Fruit fly (Drosophila melanogaster) whole organism, embryonic: ENCODE data around the gene RhoBTB.

Experiments
- Abd-B ChIP-seq: fragments of 200-800 bp; sonication (Bioruptor generic); optimal IDR thresholded peaks from 2 replicates; lab custom pipeline; 2018; ENCODE audit warnings: missing biosample characterization, mild to moderate bottlenecking, missing genetic modification characterization, moderate library complexity
- Bgb ChIP-seq: fragments of 200-800 bp; sonication (Bioruptor generic); IDR thresholded peaks from 2 replicates; pipeline ENCODE4 v1.3.6; 2022; ENCODE audit warnings: missing biosample characterization, missing genetic modification characterization; ENCODE audit not compliant: partially characterized antibody
- CG11398 ChIP-seq: fragments of 200-800 bp; sonication (Bioruptor generic); optimal IDR thresholded peaks from 2 replicates; lab custom pipeline; 2016; ENCODE audit warnings: missing biosample characterization, missing genetic modification characterization
- CG12744 ChIP-seq: fragments of 200-800 bp; sonication (Bioruptor generic); optimal IDR thresholded peaks from 2 replicates; lab custom pipeline; 2016; ENCODE audit warnings: missing biosample characterization, missing genetic modification characterization
- CG12769 ChIP-seq: fragments of 200-800 bp; sonication (Bioruptor generic); optimal IDR thresholded peaks from 2 replicates; lab custom pipeline; 2019; ENCODE audit warnings: missing biosample characterization, mild to moderate bottlenecking, missing genetic modification characterization, moderate library complexity
- CG13287 ChIP-seq: fragments of 200-800 bp; sonication (Bioruptor generic); IDR thresholded peaks from 2 replicates; pipeline ENCODE4 v1.3.6; 2022; ENCODE audit warnings: missing biosample characterization, missing genetic modification characterization; ENCODE audit not compliant: partially characterized antibody
- CG17385 ChIP-seq: fragments of 200-800 bp; sonication (Bioruptor generic); optimal IDR thresholded peaks from 3 replicates; lab custom pipeline; 2018; ENCODE audit warnings: missing biosample characterization, mild to moderate bottlenecking, missing genetic modification characterization
- CG17912 ChIP-seq: fragments of 200-800 bp; sonication (Bioruptor generic); optimal IDR thresholded peaks from 2 replicates; lab custom pipeline; 2018; ENCODE audit warnings: missing biosample characterization, mild to moderate bottlenecking, missing genetic modification characterization
- CG2120 ChIP-seq: fragments of 200-800 bp; sonication (Bioruptor generic); optimal IDR thresholded peaks from 3 replicates; lab custom pipeline; 2016; ENCODE audit warnings: missing biosample characterization, missing genetic modification characterization
- CG2889 ChIP-seq: fragments of 200-800 bp; sonication (Bioruptor generic); IDR thresholded peaks from 3 replicates; pipeline ENCODE4 v1.3.6; 2022; ENCODE audit warnings: missing biosample characterization, missing genetic modification characterization
- CG30020 ChIP-seq: fragments of 200-800 bp; optimal IDR thresholded peaks from 2 replicates; lab custom pipeline; 2019; ENCODE audit warnings: missing biosample characterization, mild to moderate bottlenecking, missing genetic modification characterization, moderate library complexity
- CG31388 ChIP-seq: fragments of 200-800 bp; sonication (Bioruptor generic); optimal IDR thresholded peaks from 2 replicates; lab custom pipeline; 2016; ENCODE audit warnings: missing biosample characterization, missing genetic modification characterization
- CG3726 ChIP-seq: fragments of 200-800 bp; sonication (Bioruptor generic); IDR thresholded peaks from 3 replicates; pipeline ENCODE4, ENCODE4 v1.3.6; 2022; ENCODE audit warnings: missing biosample characterization, missing genetic modification characterization
- CG6175 ChIP-seq: fragments of 200-800 bp; sonication (Bioruptor generic); IDR thresholded peaks from 3 replicates; pipeline ENCODE4 v1.3.6; 2022; ENCODE audit warnings: missing biosample characterization, missing genetic modification characterization
- CG6689 ChIP-seq: fragments of 200-800 bp; sonication (Bioruptor generic); IDR thresholded peaks from 2 replicates; pipeline ENCODE4 v1.3.6; 2022; ENCODE audit warnings: missing biosample characterization, missing genetic modification characterization
- CG7745 ChIP-seq: fragments of 200-800 bp; sonication (Bioruptor generic); optimal IDR thresholded peaks from 2 replicates; lab custom pipeline; 2018; ENCODE audit warnings: missing biosample characterization, mild to moderate bottlenecking, missing genetic modification characterization, moderate library complexity
- CG7786 ChIP-seq: fragments of 200-800 bp; sonication (Bioruptor generic); optimal IDR thresholded peaks from 2 replicates; lab custom pipeline; 2016; ENCODE audit warnings: missing biosample characterization, missing genetic modification characterization
- CG8478 ChIP-seq: fragments of >200 bp; optimal IDR thresholded peaks from 2 replicates; lab custom pipeline; 2018
- CHES-1-like ChIP-seq: fragments of 200-800 bp; sonication (Bioruptor generic); optimal IDR thresholded peaks from 2 replicates; lab custom pipeline; 2016; ENCODE audit warnings: missing biosample characterization, missing genetic modification characterization
- E2f2 ChIP-seq: fragments of 200-800 bp; sonication (Bioruptor generic); IDR thresholded peaks from 2 replicates; pipeline ENCODE4 v1.3.6; 2022; ENCODE audit warnings: missing biosample characterization, missing genetic modification characterization
- H2.0 ChIP-seq: fragments of 200-800 bp; sonication (Bioruptor generic); IDR thresholded peaks from 2 replicates; pipeline ENCODE4 v1.3.6; 2022; ENCODE audit warnings: missing biosample characterization, missing genetic modification characterization
- HLH54F ChIP-seq: fragments of 200-800 bp; sonication (Bioruptor generic); optimal IDR thresholded peaks from 3 replicates; lab custom pipeline; 2016; ENCODE audit warnings: missing biosample characterization, missing genetic modification characterization
- Hand ChIP-seq: fragments of 200-800 bp; sonication (Bioruptor generic); optimal IDR thresholded peaks from 2 replicates; lab custom pipeline; 2017; ENCODE audit warnings: mild to moderate bottlenecking, missing biosample characterization, missing genetic modification reagents, missing genetic modification characterization
- Mad ChIP-seq: fragments of 200-800 bp; sonication (Bioruptor generic); optimal IDR thresholded peaks from 2 replicates; lab custom pipeline; 2016; ENCODE audit warnings: missing biosample characterization, missing genetic modification characterization
- Max ChIP-seq: fragments of 200-800 bp; sonication (Bioruptor generic); optimal IDR thresholded peaks from 2 replicates; lab custom pipeline; 2016; ENCODE audit warnings: missing biosample characterization, mild to moderate bottlenecking, missing genetic modification characterization
- Nf-YA ChIP-seq: fragments of 200-800 bp; sonication (Bioruptor generic); IDR thresholded peaks from 2 replicates; pipeline ENCODE4 v1.3.6; 2022; ENCODE audit warnings: missing biosample characterization, missing genetic modification characterization
- Opbp ChIP-seq: fragments of 200-800 bp; sonication (Bioruptor generic); IDR thresholded peaks from 3 replicates; pipeline ENCODE4 v1.3.6; 2022; ENCODE audit warnings: missing biosample characterization, missing genetic modification characterization; ENCODE audit not compliant: partially characterized antibody
- Optix ChIP-seq: fragments of 200-800 bp; sonication (Bioruptor generic); IDR thresholded peaks from 3 replicates; pipeline ENCODE4 v1.3.6; 2022; ENCODE audit warnings: missing biosample characterization, missing genetic modification characterization
- Six4 ChIP-seq: fragments of 200-800 bp; sonication (Bioruptor generic); optimal IDR thresholded peaks from 2 replicates; lab custom pipeline; 2016; ENCODE audit warnings: missing biosample characterization, missing genetic modification characterization
- Sry-β ChIP-seq: fragments of 200-800 bp; sonication (Bioruptor generic); optimal IDR thresholded peaks from 2 replicates; lab custom pipeline; 2018; ENCODE audit warnings: missing biosample characterization, mild to moderate bottlenecking, missing genetic modification characterization, moderate library complexity
- Trl ChIP-seq, 3 experiments: fragments of >200 bp in 2 of 3; fragments of 200-800 bp in 1 of 3; sonication (Bioruptor generic) in 1 of 3; optimal IDR thresholded peaks; 2 replicates in 1 of 3; 3 replicates in 2 of 3; lab custom pipeline; 2016 to 2017; ENCODE audit warnings: missing biosample characterization in 1 of 3, missing genetic modification characterization in 1 of 3
- YL-1 ChIP-seq: fragments of 200-800 bp; sonication (Bioruptor generic); optimal IDR thresholded peaks from 3 replicates; lab custom pipeline; 2017; ENCODE audit warnings: missing biosample characterization, mild to moderate bottlenecking, missing genetic modification characterization
- crp ChIP-seq, 2 experiments: fragments of 200-800 bp; sonication (Bioruptor generic); optimal IDR thresholded peaks; 2 replicates in 1 of 2; 3 replicates in 1 of 2; lab custom pipeline; 2017; ENCODE audit warnings: missing biosample characterization in 2 of 2, missing genetic modification characterization in 2 of 2, mild to moderate bottlenecking in 1 of 2, moderate library complexity in 1 of 2
- fd3F ChIP-seq: fragments of 200-800 bp; sonication (Bioruptor generic); optimal IDR thresholded peaks from 2 replicates; lab custom pipeline; 2018; ENCODE audit warnings: missing biosample characterization, mild to moderate bottlenecking, missing genetic modification characterization, moderate library complexity
- fru ChIP-seq: fragments of >200 bp; optimal IDR thresholded peaks from 2 replicates; lab custom pipeline; 2017
- gcm2 ChIP-seq: fragments of 200-800 bp; sonication (Bioruptor generic); optimal IDR thresholded peaks from 2 replicates; lab custom pipeline; 2016; ENCODE audit warnings: missing biosample characterization, missing genetic modification characterization
- grau ChIP-seq: fragments of 200-800 bp; optimal IDR thresholded peaks from 3 replicates; lab custom pipeline; 2019; ENCODE audit warnings: missing biosample characterization, mild to moderate bottlenecking, missing genetic modification characterization, moderate library complexity
- hb ChIP-seq: fragments of 200-800 bp; sonication (Bioruptor generic); IDR thresholded peaks from 3 replicates; pipeline ENCODE4 v1.3.6; 2022; ENCODE audit warnings: missing biosample characterization, missing genetic modification characterization; ENCODE audit not compliant: partially characterized antibody
- klu ChIP-seq: fragments of 200-800 bp; sonication (Bioruptor generic); IDR thresholded peaks from 2 replicates; pipeline ENCODE4 v1.3.6; 2022; ENCODE audit warnings: missing biosample characterization, missing genetic modification characterization
- lmd ChIP-seq: fragments of 200-800 bp; sonication (Bioruptor generic); IDR thresholded peaks from 2 replicates; pipeline ENCODE4 v1.3.6; 2022; ENCODE audit warnings: missing biosample characterization, missing genetic modification characterization
- lola ChIP-seq, 3 experiments: fragments of >200 bp in 2 of 3; fragments of 200-800 bp in 1 of 3; sonication (Bioruptor generic) in 1 of 3; optimal IDR thresholded peaks; 2 replicates each; lab custom pipeline; 2017 to 2019; ENCODE audit warnings: missing biosample characterization in 3 of 3, missing genetic modification characterization in 3 of 3, mild to moderate bottlenecking in 1 of 3, moderate library complexity in 1 of 3
- pan ChIP-seq, 4 experiments: fragments of >200 bp in 3 of 4; fragments of 200-800 bp in 1 of 4; sonication (Bioruptor generic) in 1 of 4; optimal IDR thresholded peaks in 3 of 4; IDR thresholded peaks in 1 of 4; 2 replicates each; pipeline versions ENCODE4 v1.3.6 to Lab custom; 2017 to 2022; ENCODE audit warnings: missing biosample characterization in 2 of 4, missing genetic modification characterization in 2 of 4, mixed read lengths in 1 of 4
- prd ChIP-seq, 3 experiments: fragments of >200 bp in 2 of 3; fragments of 200-800 bp in 1 of 3; sonication (Bioruptor generic) in 1 of 3; optimal IDR thresholded peaks in 2 of 3; IDR thresholded peaks in 1 of 3; 2 replicates in 2 of 3; 3 replicates in 1 of 3; pipeline versions ENCODE4 v1.3.6 to Lab custom; 2017 to 2022; ENCODE audit warnings: missing biosample characterization in 1 of 3, missing genetic modification characterization in 1 of 3
- salm ChIP-seq: fragments of 200-800 bp; sonication (Bioruptor generic); optimal IDR thresholded peaks from 2 replicates; lab custom pipeline; 2018; ENCODE audit warnings: missing biosample characterization, mild to moderate bottlenecking, missing genetic modification characterization
- sima ChIP-seq: fragments of 200-800 bp; sonication (Bioruptor generic); optimal IDR thresholded peaks from 2 replicates; lab custom pipeline; 2016; ENCODE audit warnings: missing biosample characterization, missing genetic modification characterization
- slp2 ChIP-seq: fragments of 200-800 bp; sonication (Bioruptor generic); optimal IDR thresholded peaks from 2 replicates; lab custom pipeline; 2016; ENCODE audit warnings: missing biosample characterization, missing genetic modification characterization
- usp ChIP-seq: fragments of >200 bp; optimal IDR thresholded peaks from 2 replicates; lab custom pipeline; 2017; ENCODE audit warnings: missing biosample characterization, missing genetic modification characterization
- wek ChIP-seq: fragments of 200-800 bp; sonication (Bioruptor generic); optimal IDR thresholded peaks from 3 replicates; lab custom pipeline; 2018; ENCODE audit warnings: missing biosample characterization, mild to moderate bottlenecking, missing genetic modification characterization, moderate library complexity

Gene RhoBTB

DNA sequence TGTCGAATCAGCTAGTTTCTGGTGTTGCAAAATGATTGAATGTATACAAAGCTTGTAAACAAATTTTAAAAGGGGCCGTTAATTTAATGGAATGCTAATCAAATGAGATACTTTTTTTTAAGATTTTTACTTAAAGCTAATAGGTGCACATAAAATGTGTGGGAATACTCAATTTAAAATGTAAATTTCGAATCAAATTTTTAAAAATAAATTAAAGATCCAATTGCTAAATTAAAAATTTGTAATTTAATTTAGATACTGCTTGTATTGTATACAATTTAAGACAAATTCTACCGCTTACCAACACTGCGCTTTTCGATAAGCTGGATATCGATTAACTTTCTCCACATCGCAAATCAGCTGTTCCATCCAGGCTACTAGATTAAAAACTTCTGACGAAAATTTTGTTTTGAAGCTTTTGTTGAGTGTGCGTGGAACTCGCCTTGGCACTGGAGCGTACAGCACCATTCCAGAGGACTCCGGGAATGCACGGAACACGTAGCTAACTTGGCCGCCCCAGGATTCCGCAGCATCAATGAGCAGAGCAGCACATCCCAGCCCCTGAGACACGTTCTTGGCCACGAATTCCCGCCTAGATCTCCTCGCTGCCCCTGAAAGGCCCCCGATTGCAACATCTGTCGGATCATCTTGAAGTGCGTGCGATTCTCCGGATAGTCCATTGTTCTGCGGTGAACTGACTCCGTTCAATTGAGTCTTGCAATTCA, 8.2 kb downstream of the RhoBTB start, which contains the start of the genes CG5498 and fbl (continued):
- no peak for TF ChIP-seq CG8478 (lab: Kevin White, UChicago)
- no peak for TF ChIP-seq prd (optimal IDR thresholded peaks at IDR 0.05; lab: Kevin White, UChicago)
- peak; percentile 63 for TF ChIP-seq prd (GFP tag; IDR thresholded peaks at IDR 0.05; lab: Robert Waterston, UW)
- TF ChIP-seq pan (optimal IDR thresholded peaks at IDR 0.05; lab: Kevin White, UChicago), result no peak
- TF ChIP-seq pan (GFP tag; optimal IDR thresholded peaks at IDR 0.05 in 1 of 2, IDR thresholded peaks at IDR 0.05 in 1 of 2), result peak in 1 of 2 experiments; percentile 46
- no peak for TF ChIP-seq CG6175 (GFP tag; lab: Robert Waterston, UW)
- no peak for TF ChIP-seq CG17912 (GFP tag; lab: Kevin White, UChicago)
- no peak for TF ChIP-seq Abd-B (GFP tag; lab: Kevin White, UChicago)
- TF ChIP-seq Nf-YA, result no peak
- no peak for TF ChIP-seq CG11398 (GFP tag; lab: Kevin White, UChicago)
- TF ChIP-seq CG12769 (tag; lab: Kevin White, UChicago), result no peak
- TF ChIP-seq Trl (optimal IDR thresholded peaks at IDR 0.05; lab: Kevin White, UChicago), result no peak
- peak; percentile 59 for TF ChIP-seq Trl (GFP tag; optimal IDR thresholded peaks at IDR 0.05; lab: Kevin White, UChicago)
- TF ChIP-seq Six4 (GFP tag; lab: Kevin White, UChicago), result peak; percentile 30
- TF ChIP-seq CG30020 (tag; lab: Kevin White, UChicago), result peak; percentile 64
- no peak for TF ChIP-seq Bgb
- TF ChIP-seq lola (GFP tag; optimal IDR thresholded peaks at IDR 0.05; lab: Kevin White, UChicago), result peak in 1 of 3 experiments; percentile 67
- TF ChIP-seq Hand (GFP tag; lab: Kevin White, UChicago), result no peak
- peak; percentile 5 for TF ChIP-seq CHES-1-like (GFP tag; lab: Kevin White, UChicago)
- no peak for TF ChIP-seq gcm2 (GFP tag; lab: Kevin White, UChicago)
- TF ChIP-seq CG2120 (GFP tag; lab: Kevin White, UChicago), result peak; percentile 84
- TF ChIP-seq klu (GFP tag; lab: Robert Waterston, UW), result peak; percentile 37; the same call in 1 of the 2 replicates
- TF ChIP-seq CG31388 (GFP tag; lab: Kevin White, UChicago), result peak; percentile 9
- TF ChIP-seq Max, result peak; percentile 77
- peak; percentile 51; the same call in 1 of the 2 replicates for TF ChIP-seq E2f2 (GFP tag; lab: Robert Waterston, UW)
- TF ChIP-seq H2.0 (GFP tag; lab: Robert Waterston, UW), result no peak
- peak; percentile 29 for TF ChIP-seq CG12744
- TF ChIP-seq fru, result no peak
- TF ChIP-seq HLH54F (GFP tag; lab: Kevin White, UChicago), result peak; percentile 52
- TF ChIP-seq YL-1 (GFP tag; lab: Kevin White, UChicago), result peak; percentile 13
- TF ChIP-seq Mad, result peak; percentile 40
- peak; percentile 77 for TF ChIP-seq grau (tag; lab: Kevin White, UChicago)
- TF ChIP-seq Opbp, result no peak
- peak; percentile 61 for TF ChIP-seq CG17385
- TF ChIP-seq slp2 (GFP tag; lab: Kevin White, UChicago), result no peak
- peak; percentile 38 for TF ChIP-seq CG7786 (GFP tag; lab: Kevin White, UChicago)
- TF ChIP-seq CG7745 (tag; lab: Kevin White, UChicago), result peak; percentile 45
- peak; percentile 50 for TF ChIP-seq CG6689 (GFP tag; lab: Robert Waterston, UW)
- TF ChIP-seq sima (GFP tag; lab: Kevin White, UChicago), result no peak
- peak; percentile 52; the same call in 1 of the 2 replicates for TF ChIP-seq CG13287
- peak; percentile 51 for TF ChIP-seq salm
- no peak for TF ChIP-seq wek
- no peak for TF ChIP-seq Sry-β (GFP tag; lab: Kevin White, UChicago)
- TF ChIP-seq CG2889 (GFP tag; lab: Robert Waterston, UW), result no peak
- TF ChIP-seq lmd (GFP tag; lab: Robert Waterston, UW), result no peak; the same call in 1 of the 2 replicates
- no peak for TF ChIP-seq hb (GFP tag; lab: Robert Waterston, UW)
- peak; percentile 37 for TF ChIP-seq fd3F (GFP tag; lab: Kevin White, UChicago)
- TF ChIP-seq usp (GFP tag; lab: Kevin White, UChicago), result no peak
- TF ChIP-seq Optix (GFP tag; lab: Robert Waterston, UW), result no peak
- TF ChIP-seq CG3726 (GFP tag; lab: Robert Waterston, UW), result no peak
- peak; percentile 21 to 88 for TF ChIP-seq crp (GFP tag; optimal IDR thresholded peaks at IDR 0.05; lab: Kevin White, UChicago)
